Worm (Caenorhabditis elegans) whole organism, L1 larva: ENCODE measurements around the gene dnj-19.
A peak's percentile ranks its signal among the peaks of the same experiment; 100 is the strongest.

ENCODE experiments used
- C04F5.9 ChIP-seq: sonication (generic microtip); optimal IDR thresholded peaks from 2 replicates; lab custom pipeline; 2016; ENCODE audit warnings: missing genetic modification characterization, missing compliant biosample characterization
- C16A3.4 ChIP-seq: fragments of 150-350 bp; optimal IDR thresholded peaks from 2 replicates; lab custom pipeline; 2014; ENCODE audit warnings: missing biosample characterization, missing genetic modification characterization
- Y116A8C.19 ChIP-seq: sonication (generic microtip); optimal IDR thresholded peaks from 2 replicates; lab custom pipeline; 2016; ENCODE audit warnings: missing compliant biosample characterization, missing genetic modification characterization, borderline replicate concordance
- alr-1 ChIP-seq: fragments of 200-800 bp; sonication (Bioruptor generic); optimal IDR thresholded peaks from 2 replicates; lab custom pipeline; 2018; ENCODE audit warnings: borderline replicate concordance, mild to moderate bottlenecking, missing genetic modification characterization, missing compliant biosample characterization
- blmp-1 ChIP-seq: fragments of 150-350 bp; optimal IDR thresholded peaks from 2 replicates; lab custom pipeline; 2014; ENCODE audit warnings: missing biosample characterization, missing genetic modification characterization
- ceh-63 ChIP-seq: fragments of 200-800 bp; sonication (Bioruptor generic); optimal IDR thresholded peaks from 2 replicates; lab custom pipeline; 2018; ENCODE audit warnings: mild to moderate bottlenecking, missing genetic modification characterization, missing compliant biosample characterization
- ceh-8 ChIP-seq: fragments of 200-800 bp; sonication (Bioruptor generic); optimal IDR thresholded peaks from 2 replicates; lab custom pipeline; 2018; ENCODE audit warnings: mild to moderate bottlenecking, missing genetic modification characterization, moderate library complexity, missing compliant biosample characterization
- ceh-90 ChIP-seq: sonication (generic microtip); optimal IDR thresholded peaks from 2 replicates; lab custom pipeline; 2016; ENCODE audit warnings: missing genetic modification characterization, missing compliant biosample characterization
- dsc-1 ChIP-seq: sonication (generic microtip); optimal IDR thresholded peaks from 2 replicates; lab custom pipeline; 2016; ENCODE audit warnings: mild to moderate bottlenecking, missing genetic modification characterization, missing compliant biosample characterization
- efl-1 ChIP-seq, 4 experiments: fragments of 150-350 bp; optimal IDR thresholded peaks in 3 of 4; peaks in 1 of 4; 1 replicate in 1 of 4; 2 replicates in 3 of 4; lab custom pipeline; 2014; ENCODE audit warnings: missing biosample characterization in 2 of 4, missing genetic modification characterization in 2 of 4, missing genetic modification reagents in 2 of 4
- efl-3 ChIP-seq: fragments of 200-800 bp; sonication (Bioruptor generic); optimal IDR thresholded peaks from 2 replicates; lab custom pipeline; 2018; ENCODE audit warnings: mild to moderate bottlenecking, missing genetic modification characterization, missing compliant biosample characterization
- egl-13 ChIP-seq: sonication (generic microtip); optimal IDR thresholded peaks from 2 replicates; lab custom pipeline; 2016; ENCODE audit warnings: missing genotype, missing genetic modification reagents, missing genetic modification characterization, missing compliant biosample characterization
- elt-2 ChIP-seq: sonication (generic microtip); optimal IDR thresholded peaks from 2 replicates; lab custom pipeline; 2016; ENCODE audit warnings: missing genetic modification characterization, mild to moderate bottlenecking, inconsistent platforms, missing compliant biosample characterization, missing genetic modification reagents
- ets-5 ChIP-seq: fragments of 200-800 bp; sonication (Bioruptor generic); IDR thresholded peaks from 2 replicates; pipeline ENCODE4 v1.3.6; 2022; ENCODE audit warnings: missing genetic modification characterization, missing compliant biosample characterization
- fkh-10 ChIP-seq: sonication (generic microtip); optimal IDR thresholded peaks from 2 replicates; lab custom pipeline; 2017; ENCODE audit warnings: missing biosample characterization, missing genetic modification reagents, missing genetic modification characterization
- fkh-4 ChIP-seq: sonication (generic microtip); optimal IDR thresholded peaks from 2 replicates; lab custom pipeline; 2016; ENCODE audit warnings: missing compliant biosample characterization, missing genetic modification characterization, borderline replicate concordance
- fos-1 ChIP-seq: fragments of 150-350 bp; optimal IDR thresholded peaks from 2 replicates; lab custom pipeline; 2014; ENCODE audit warnings: missing biosample characterization, missing genetic modification characterization
- hlh-17 ChIP-seq: fragments of 200-800 bp; sonication (Bioruptor generic); optimal IDR thresholded peaks from 2 replicates; lab custom pipeline; 2018; ENCODE audit warnings: missing genetic modification characterization, mild to moderate bottlenecking, missing compliant biosample characterization, moderate library complexity, borderline replicate concordance
- irx-1 ChIP-seq: sonication (generic microtip); optimal IDR thresholded peaks from 2 replicates; lab custom pipeline; 2016; ENCODE audit warnings: missing genetic modification characterization, missing compliant biosample characterization
- lin-13 ChIP-seq: fragments of 150-350 bp; optimal IDR thresholded peaks from 2 replicates; lab custom pipeline; 2014; ENCODE audit warnings: missing biosample characterization, missing genetic modification reagents, missing genetic modification characterization
- lin-14 ChIP-seq: fragments of 200-800 bp; sonication (Bioruptor generic); optimal IDR thresholded peaks from 2 replicates; lab custom pipeline; 2018; ENCODE audit warnings: mild to moderate bottlenecking, missing genetic modification characterization, moderate library complexity, missing compliant biosample characterization
- lin-15B ChIP-seq: fragments of 150-350 bp; sonication (generic microtip); optimal IDR thresholded peaks from 3 replicates; lab custom pipeline; 2014; ENCODE audit warnings: missing biosample characterization, missing genetic modification characterization
- lin-35 ChIP-seq, 2 experiments: fragments of 150-350 bp; optimal IDR thresholded peaks; 2 replicates each; lab custom pipeline; 2014; ENCODE audit warnings: missing biosample characterization in 2 of 2, missing genetic modification characterization in 2 of 2, missing genetic modification reagents in 2 of 2
- lin-39 ChIP-seq: fragments of 150-350 bp; optimal IDR thresholded peaks from 2 replicates; lab custom pipeline; 2014; ENCODE audit warnings: missing biosample characterization, missing genetic modification reagents, missing genetic modification characterization
- lir-3 ChIP-seq: sonication (generic microtip); optimal IDR thresholded peaks from 2 replicates; lab custom pipeline; 2016; ENCODE audit warnings: mild to moderate bottlenecking, missing genetic modification characterization, moderate library complexity, missing compliant biosample characterization; ENCODE audit not compliant: poor library complexity
- mef-2 ChIP-seq: fragments of 150-350 bp; optimal IDR thresholded peaks from 2 replicates; lab custom pipeline; 2014; ENCODE audit warnings: missing biosample characterization, missing genetic modification characterization
- mep-1 ChIP-seq: fragments of 150-350 bp; optimal IDR thresholded peaks from 2 replicates; lab custom pipeline; 2014; ENCODE audit warnings: missing biosample characterization, missing genetic modification characterization
- nhr-12 ChIP-seq: sonication (generic microtip); optimal IDR thresholded peaks from 2 replicates; lab custom pipeline; 2017; ENCODE audit warnings: missing biosample characterization, missing genetic modification characterization
- nhr-19 ChIP-seq: fragments of 200-800 bp; sonication (Bioruptor generic); conservative IDR thresholded peaks from 2 replicates; pipeline ENCODE4 v1.3.6; 2022; ENCODE audit warnings: missing genetic modification characterization, missing compliant biosample characterization
- nhr-20 ChIP-seq: sonication (generic microtip); optimal IDR thresholded peaks from 2 replicates; lab custom pipeline; 2016; ENCODE audit warnings: mild to moderate bottlenecking, missing genetic modification characterization, missing compliant biosample characterization
- nhr-237 ChIP-seq: fragments of 150-350 bp; optimal IDR thresholded peaks from 2 replicates; lab custom pipeline; 2014; ENCODE audit warnings: missing biosample characterization, missing genetic modification characterization
- nhr-47 ChIP-seq: sonication (generic microtip); optimal IDR thresholded peaks from 2 replicates; lab custom pipeline; 2016; ENCODE audit warnings: mild to moderate bottlenecking, missing genetic modification characterization, moderate library complexity, missing compliant biosample characterization
- nhr-71 ChIP-seq: sonication (generic microtip); optimal IDR thresholded peaks from 2 replicates; lab custom pipeline; 2016; ENCODE audit warnings: mild to moderate bottlenecking, missing genetic modification characterization, moderate library complexity, missing compliant biosample characterization
- nhr-76 ChIP-seq: sonication (generic microtip); optimal IDR thresholded peaks from 2 replicates; lab custom pipeline; 2017; ENCODE audit warnings: missing biosample characterization, missing genetic modification characterization
- nhr-77 ChIP-seq: fragments of 150-350 bp; optimal IDR thresholded peaks from 2 replicates; lab custom pipeline; 2014; ENCODE audit warnings: missing biosample characterization, missing genetic modification characterization
- nhr-90 ChIP-seq: sonication (generic microtip); optimal IDR thresholded peaks from 2 replicates; lab custom pipeline; 2016; ENCODE audit warnings: mild to moderate bottlenecking, missing genetic modification characterization, missing compliant biosample characterization; ENCODE audit not compliant: poor library complexity
- pag-3 ChIP-seq: sonication (generic microtip); optimal IDR thresholded peaks from 2 replicates; lab custom pipeline; 2017; ENCODE audit warnings: missing genetic modification characterization, mild to moderate bottlenecking, missing compliant biosample characterization, antibody characterized with exemption, borderline replicate concordance; ENCODE audit not compliant: insufficient read depth
- pqm-1 ChIP-seq: sonication (generic microtip); optimal IDR thresholded peaks from 3 replicates; lab custom pipeline; 2017; ENCODE audit warnings: missing biosample characterization, missing genetic modification characterization
- rnt-1 ChIP-seq: sonication (generic microtip); optimal IDR thresholded peaks from 2 replicates; lab custom pipeline; 2016; ENCODE audit warnings: mild to moderate bottlenecking, missing genetic modification characterization, moderate library complexity, missing compliant biosample characterization
- snu-23 ChIP-seq: sonication (generic microtip); optimal IDR thresholded peaks from 2 replicates; lab custom pipeline; 2016; ENCODE audit warnings: missing genetic modification characterization, missing compliant biosample characterization
- sptf-1 ChIP-seq: fragments of 150-350 bp; optimal IDR thresholded peaks from 2 replicates; lab custom pipeline; 2014; ENCODE audit warnings: missing biosample characterization, missing genetic modification characterization
- sup-37 ChIP-seq: fragments of 200-800 bp; sonication (Bioruptor generic); optimal IDR thresholded peaks from 2 replicates; lab custom pipeline; 2018; ENCODE audit warnings: mild to moderate bottlenecking, missing genetic modification characterization, missing compliant biosample characterization
- unc-130 ChIP-seq: fragments of 150-350 bp; optimal IDR thresholded peaks from 2 replicates; lab custom pipeline; 2017; ENCODE audit warnings: missing biosample characterization, missing genetic modification characterization, inconsistent platforms
- unc-62 ChIP-seq: fragments of 150-350 bp; optimal IDR thresholded peaks from 2 replicates; lab custom pipeline; 2014; ENCODE audit warnings: missing biosample characterization, missing genetic modification reagents, missing genetic modification characterization
- unc-86 ChIP-seq: sonication (generic microtip); optimal IDR thresholded peaks from 2 replicates; lab custom pipeline; 2016; ENCODE audit warnings: missing genetic modification characterization, missing compliant biosample characterization
- unc-98 ChIP-seq: fragments of 200-800 bp; sonication (Bioruptor generic); IDR thresholded peaks from 2 replicates; pipeline ENCODE4 v1.3.6; 2022; ENCODE audit warnings: missing genetic modification characterization, missing compliant biosample characterization
- vab-15 ChIP-seq: sonication (generic microtip); optimal IDR thresholded peaks from 2 replicates; lab custom pipeline; 2017; ENCODE audit warnings: missing genotype, mild to moderate bottlenecking, missing genetic modification characterization, missing compliant biosample characterization
- zag-1 ChIP-seq: fragments of 150-350 bp; optimal IDR thresholded peaks from 2 replicates; lab custom pipeline; 2014; ENCODE audit warnings: missing biosample characterization, missing genetic modification characterization
- zip-4 ChIP-seq: fragments of 200-800 bp; sonication (Bioruptor generic); optimal IDR thresholded peaks from 2 replicates; lab custom pipeline; 2018; ENCODE audit warnings: mild to moderate bottlenecking, missing genetic modification characterization, moderate library complexity, missing compliant biosample characterization
- ztf-4 ChIP-seq: fragments of 150-350 bp; optimal IDR thresholded peaks from 2 replicates; lab custom pipeline; 2014; ENCODE audit warnings: missing biosample characterization, missing genetic modification characterization

The dnj-19 gene

ce11 chrV:5504807-5505442 lies at the start of gene dnj-19, which contains the start of gene nhr-47:
Gene dnj-19, minus strand, starts transcription at chrV:5504857.
Gene nhr-47, plus strand, starts transcription at chrV:5505253.
- TF ChIP-seq rnt-1 (tag; lab: Kevin White, UChicago) (peak; percentile 94), pqm-1 (no peak), fos-1 (peak; percentile 72), nhr-20 (tag; lab: Kevin White, UChicago) (peak; percentile 96), egl-13 (tag; lab: Kevin White, UChicago) (peak; percentile 92), nhr-76 (tag; lab: Kevin White, UChicago) (no peak), alr-1 (tag; lab: Kevin White, UChicago) (no peak), nhr-237 (tag; lab: Kevin White, UChicago) (peak; percentile 29), vab-15 (tag; lab: Kevin White, UChicago) (no peak), ceh-63 (GFP tag; lab: Kevin White, UChicago) (no peak), zip-4 (peak; percentile 83), lin-13 (GFP tag; lab: Kevin White, UChicago) (peak; percentile 87), dsc-1 (tag; lab: Kevin White, UChicago) (peak; percentile 96), unc-130 (tag; lab: Kevin White, UChicago) (peak; percentile 73), nhr-12 (tag; lab: Kevin White, UChicago) (peak; percentile 36), lin-14 (GFP tag; lab: Kevin White, UChicago) (peak; percentile 93), unc-98 (peak; percentile 17; the same call in 1 of the 2 replicates), Y116A8C.19 (tag; lab: Kevin White, UChicago) (no peak), lin-39 (peak; percentile 83), sup-37 (GFP tag; lab: Kevin White, UChicago) (peak; percentile 90), mep-1 (tag; lab: Kevin White, UChicago) (peak; percentile 94), mef-2 (tag; lab: Kevin White, UChicago) (no peak), ets-5 (no peak), nhr-71 (tag; lab: Kevin White, UChicago) (peak; percentile 96), irx-1 (tag; lab: Kevin White, UChicago) (peak; percentile 88), lin-15B (tag; lab: Kevin White, UChicago) (peak; percentile 77), ztf-4 (tag; lab: Kevin White, UChicago) (peak; percentile 67), C16A3.4 (tag; lab: Kevin White, UChicago) (peak; percentile 88), ceh-8 (GFP tag; lab: Kevin White, UChicago) (peak; percentile 83), hlh-17 (GFP tag; lab: Kevin White, UChicago) (no peak), zag-1 (no peak), pag-3 (tag; lab: Kevin White, UChicago) (peak; percentile 22), snu-23 (GFP tag; lab: Kevin White, UChicago) (peak; percentile 95), unc-86 (peak; percentile 94), efl-1 (optimal IDR thresholded peaks at IDR 0.05; lab: Kevin White, UChicago) (peak; percentile 88), efl-1 (GFP tag; optimal IDR thresholded peaks at IDR 0.05 in 1 of 2; lab: Kevin White, UChicago) (peak; percentile 81 to 98), sptf-1 (tag; lab: Kevin White, UChicago) (no peak), unc-62 (GFP tag; lab: Kevin White, UChicago) (no peak), elt-2 (tag; lab: Kevin White, UChicago) (peak; percentile 73), fkh-4 (tag; lab: Kevin White, UChicago) (peak; percentile 36), lin-35 (GFP tag; optimal IDR thresholded peaks at IDR 0.05; lab: Kevin White, UChicago) (peak; percentile 87 to 90), C04F5.9 (tag; lab: Kevin White, UChicago) (peak; percentile 28), nhr-90 (tag; lab: Kevin White, UChicago) (peak; percentile 94), fkh-10 (GFP tag; lab: Kevin White, UChicago) (peak; percentile 62), nhr-19 (GFP tag; lab: Robert Waterston, UW) (peak; percentile 95), lir-3 (peak; percentile 79), nhr-77 (tag; lab: Kevin White, UChicago) (peak; percentile 82), nhr-47 (tag; lab: Kevin White, UChicago) (no peak), ceh-90 (tag; lab: Kevin White, UChicago) (no peak), blmp-1 (tag; lab: Kevin White, UChicago) (peak; percentile 58), efl-3 (GFP tag; lab: Kevin White, UChicago) (peak; percentile 51)
